Worm (Caenorhabditis elegans) whole organism, young adult: ENCODE data around the gene ubc-8.

ENCODE experiments used
- C06A6.2 ChIP-seq: fragments of 200-800 bp; sonication (Bioruptor generic); conservative IDR thresholded peaks from 2 replicates; pipeline ENCODE4 v1.3.6; 2022; ENCODE audit warnings: missing genetic modification characterization, missing compliant biosample characterization
- C17E4.6 ChIP-seq: fragments of 200-800 bp; sonication (Bioruptor generic); IDR thresholded peaks from 2 replicates; pipeline ENCODE4 v1.3.6; 2022; ENCODE audit warnings: missing genetic modification reagents, missing genetic modification characterization, missing compliant biosample characterization
- F23B12.7 ChIP-seq: sonication (generic microtip); optimal IDR thresholded peaks from 2 replicates; lab custom pipeline; 2017; ENCODE audit warnings: missing genetic modification characterization, mild to moderate bottlenecking, missing compliant biosample characterization, antibody characterized with exemption, moderate library complexity; ENCODE audit not compliant: insufficient read depth
- F33H1.4 ChIP-seq: fragments of 200-800 bp; sonication (Bioruptor generic); IDR thresholded peaks from 2 replicates; pipeline ENCODE4 v1.3.6; 2022; ENCODE audit warnings: missing genetic modification reagents, missing genetic modification characterization, missing compliant biosample characterization
- F57A8.1 ChIP-seq: fragments of 200-800 bp; sonication (Bioruptor generic); optimal IDR thresholded peaks from 2 replicates; lab custom pipeline; 2018; ENCODE audit warnings: mild to moderate bottlenecking, missing genetic modification characterization, moderate library complexity, missing compliant biosample characterization
- F57C9.4 ChIP-seq: sonication (generic microtip); optimal IDR thresholded peaks from 2 replicates; lab custom pipeline; 2017; ENCODE audit warnings: mild to moderate bottlenecking, missing genetic modification characterization, missing compliant biosample characterization
- K11D2.4 ChIP-seq: fragments of 200-800 bp; sonication (Bioruptor generic); IDR thresholded peaks from 2 replicates; pipeline ENCODE4 v1.3.6; 2022; ENCODE audit warnings: missing genetic modification reagents, missing genetic modification characterization, missing compliant biosample characterization
- Y53G8AR.9 ChIP-seq: fragments of 200-800 bp; sonication (Bioruptor generic); conservative IDR thresholded peaks from 2 replicates; pipeline ENCODE4 v1.3.6; 2022; ENCODE audit warnings: missing genetic modification reagents, missing genetic modification characterization, missing compliant biosample characterization
- Y79H2A.3 ChIP-seq: fragments of 200-800 bp; sonication (Bioruptor generic); conservative IDR thresholded peaks from 2 replicates; pipeline ENCODE4 v1.3.6; 2022; ENCODE audit warnings: missing genetic modification reagents, missing genetic modification characterization, missing compliant biosample characterization
- akir-1 ChIP-seq: fragments of 200-800 bp; sonication (Bioruptor generic); optimal IDR thresholded peaks from 2 replicates; lab custom pipeline; 2018; ENCODE audit warnings: mild to moderate bottlenecking, missing genetic modification characterization, moderate library complexity, missing compliant biosample characterization
- ama-1 ChIP-seq, 3 experiments: fragments of 150-350 bp in 1 of 3; sonication (generic microtip) in 2 of 3; optimal IDR thresholded peaks; 2 replicates each; lab custom pipeline; 2014 to 2018; ENCODE audit warnings: missing biosample characterization in 2 of 3, missing genetic modification characterization in 2 of 3, missing genetic modification reagents in 2 of 3
- aptf-3 ChIP-seq: fragments of 200-800 bp; sonication (Bioruptor generic); IDR thresholded peaks from 2 replicates; pipeline ENCODE4 v1.3.6; 2022; ENCODE audit warnings: missing genetic modification characterization, missing compliant biosample characterization
- athp-1 ChIP-seq: sonication (generic microtip); optimal IDR thresholded peaks from 2 replicates; lab custom pipeline; 2017; ENCODE audit warnings: mild to moderate bottlenecking, missing genetic modification characterization, missing compliant biosample characterization
- attf-3 ChIP-seq: fragments of 200-800 bp; sonication (Bioruptor generic); conservative IDR thresholded peaks from 2 replicates; pipeline ENCODE4 v1.3.6; 2022; ENCODE audit warnings: missing genetic modification reagents, missing genetic modification characterization, missing compliant biosample characterization
- attf-5 ChIP-seq: fragments of 200-800 bp; sonication (Bioruptor generic); optimal IDR thresholded peaks from 2 replicates; lab custom pipeline; 2018; ENCODE audit warnings: mild to moderate bottlenecking, missing genetic modification characterization, missing compliant biosample characterization
- attf-6 ChIP-seq: fragments of 200-800 bp; sonication (Bioruptor generic); IDR thresholded peaks from 2 replicates; pipeline ENCODE4 v1.3.6; 2022; ENCODE audit warnings: missing genetic modification reagents, missing genetic modification characterization, missing compliant biosample characterization
- bed-2 ChIP-seq: fragments of 200-800 bp; sonication (Bioruptor generic); IDR thresholded peaks from 2 replicates; pipeline ENCODE4 v1.3.6; 2022; ENCODE audit warnings: missing genetic modification reagents, missing genetic modification characterization, missing compliant biosample characterization
- ccch-3 ChIP-seq: fragments of 200-800 bp; sonication (Bioruptor generic); optimal IDR thresholded peaks from 2 replicates; lab custom pipeline; 2018; ENCODE audit warnings: mild to moderate bottlenecking, missing genetic modification characterization, missing compliant biosample characterization
- cebp-1 ChIP-seq, 2 experiments: fragments of 200-800 bp in 1 of 2; sonication (Bioruptor generic) in 1 of 2; sonication (generic microtip) in 1 of 2; IDR thresholded peaks in 1 of 2; optimal IDR thresholded peaks in 1 of 2; 2 replicates each; pipeline versions ENCODE4 v1.3.6 to Lab custom; 2017 to 2022; ENCODE audit warnings: missing compliant biosample characterization in 2 of 2, missing genetic modification characterization in 2 of 2, mild to moderate bottlenecking in 1 of 2, missing genetic modification reagents in 1 of 2, moderate library complexity in 1 of 2
- ceh-100 ChIP-seq: fragments of 200-800 bp; sonication (Bioruptor generic); IDR thresholded peaks from 2 replicates; pipeline ENCODE4 v1.3.6; 2022; ENCODE audit warnings: missing genetic modification reagents, missing genetic modification characterization, missing compliant biosample characterization
- ceh-27 ChIP-seq: fragments of 200-800 bp; sonication (Bioruptor generic); optimal IDR thresholded peaks from 2 replicates; lab custom pipeline; 2018; ENCODE audit warnings: mild to moderate bottlenecking, missing genetic modification characterization, moderate library complexity, missing compliant biosample characterization
- ceh-40 ChIP-seq: fragments of 200-800 bp; sonication (Bioruptor generic); IDR thresholded peaks from 2 replicates; pipeline ENCODE4 v1.3.6; 2022; ENCODE audit warnings: missing genetic modification characterization, missing compliant biosample characterization
- ceh-91 ChIP-seq: fragments of 200-800 bp; sonication (Bioruptor generic); IDR thresholded peaks from 2 replicates; pipeline ENCODE4 v1.3.6; 2022; ENCODE audit warnings: missing genetic modification reagents, missing genetic modification characterization, missing compliant biosample characterization
- dpff-1 ChIP-seq: sonication (generic microtip); optimal IDR thresholded peaks from 2 replicates; lab custom pipeline; 2017; ENCODE audit warnings: mild to moderate bottlenecking, missing genetic modification characterization, missing compliant biosample characterization
- dpl-1 ChIP-seq: fragments of 150-350 bp; optimal IDR thresholded peaks from 2 replicates; lab custom pipeline; 2014; ENCODE audit warnings: missing biosample characterization, missing genetic modification reagents, missing genetic modification characterization
- fkh-3 ChIP-seq: sonication (generic microtip); optimal IDR thresholded peaks from 2 replicates; lab custom pipeline; 2016; ENCODE audit warnings: mild to moderate bottlenecking, missing genetic modification characterization, missing compliant biosample characterization
- him-1 ChIP-seq: sonication (generic microtip); optimal IDR thresholded peaks from 2 replicates; lab custom pipeline; 2016; ENCODE audit warnings: missing genotype, missing genetic modification reagents, missing genetic modification characterization, missing compliant biosample characterization
- hlh-26 ChIP-seq: fragments of 200-800 bp; sonication (Bioruptor generic); conservative IDR thresholded peaks from 2 replicates; pipeline ENCODE4 v1.3.6; 2022; ENCODE audit warnings: missing genetic modification reagents, missing genetic modification characterization, missing compliant biosample characterization
- hmg-1.2 ChIP-seq: fragments of 200-800 bp; sonication (Bioruptor generic); IDR thresholded peaks from 2 replicates; pipeline ENCODE4 v1.3.6; 2022; ENCODE audit warnings: missing genetic modification reagents, missing genetic modification characterization, missing compliant biosample characterization
- hrde-1 ChIP-seq: sonication (generic microtip); optimal IDR thresholded peaks from 2 replicates; lab custom pipeline; 2016; ENCODE audit warnings: missing genetic modification characterization, mild to moderate bottlenecking, missing compliant biosample characterization, moderate library complexity, missing genotype, missing genetic modification reagents, borderline replicate concordance
- hsf-1 ChIP-seq: fragments of 200-800 bp; sonication (Bioruptor generic); IDR thresholded peaks from 2 replicates; pipeline ENCODE4 v1.3.6; 2022; ENCODE audit warnings: missing genetic modification reagents, missing genetic modification characterization, missing compliant biosample characterization
- let-607 ChIP-seq, 2 experiments: fragments of 200-800 bp in 1 of 2; sonication (Bioruptor generic) in 1 of 2; sonication (generic microtip) in 1 of 2; optimal IDR thresholded peaks; 2 replicates each; lab custom pipeline; 2016 to 2018; ENCODE audit warnings: mild to moderate bottlenecking in 2 of 2, missing compliant biosample characterization in 2 of 2, missing genetic modification characterization in 2 of 2, moderate library complexity in 2 of 2, missing genotype in 1 of 2
- madf-3 ChIP-seq: fragments of 200-800 bp; sonication (Bioruptor generic); IDR thresholded peaks from 2 replicates; pipeline ENCODE4 v1.3.6; 2022; ENCODE audit warnings: missing genetic modification reagents, missing genetic modification characterization, missing compliant biosample characterization
- madf-6 ChIP-seq: fragments of 200-800 bp; sonication (Bioruptor generic); IDR thresholded peaks from 2 replicates; pipeline ENCODE4 v1.3.6; 2022; ENCODE audit warnings: missing genetic modification reagents, missing genetic modification characterization, missing compliant biosample characterization
- mxl-1 ChIP-seq: sonication (generic microtip); optimal IDR thresholded peaks from 2 replicates; lab custom pipeline; 2016; ENCODE audit warnings: missing genetic modification characterization, missing compliant biosample characterization
- nfya-1 ChIP-seq: sonication (generic microtip); optimal IDR thresholded peaks from 2 replicates; lab custom pipeline; 2017; ENCODE audit warnings: antibody characterized with exemption, missing compliant biosample characterization, missing genetic modification characterization, borderline replicate concordance; ENCODE audit not compliant: insufficient read depth
- nfyb-1 ChIP-seq: fragments of 200-800 bp; sonication (Bioruptor generic); IDR thresholded peaks from 2 replicates; pipeline ENCODE4 v1.3.6; 2022; ENCODE audit warnings: missing genetic modification reagents, missing genetic modification characterization, missing compliant biosample characterization
- nhr-120 ChIP-seq: fragments of 200-800 bp; sonication (Bioruptor generic); IDR thresholded peaks from 2 replicates; pipeline ENCODE4 v1.3.6; 2022; ENCODE audit warnings: missing genetic modification characterization, missing compliant biosample characterization
- pha-4 ChIP-seq: fragments of 150-350 bp; sonication (generic microtip); optimal IDR thresholded peaks from 2 replicates; lab custom pipeline; 2014; ENCODE audit warnings: missing biosample characterization, missing genetic modification reagents, missing genetic modification characterization
- repo-1 ChIP-seq: sonication (generic microtip); optimal IDR thresholded peaks from 2 replicates; lab custom pipeline; 2017; ENCODE audit warnings: mild to moderate bottlenecking, missing genetic modification characterization, missing compliant biosample characterization
- sdz-38 ChIP-seq: sonication (generic microtip); optimal IDR thresholded peaks from 2 replicates; lab custom pipeline; 2016; ENCODE audit warnings: missing genotype, missing genetic modification characterization, missing compliant biosample characterization
- snpc-3.4 ChIP-seq: sonication (generic microtip); optimal IDR thresholded peaks from 2 replicates; lab custom pipeline; 2017; ENCODE audit warnings: missing genetic modification characterization, mild to moderate bottlenecking, missing compliant biosample characterization, antibody characterized with exemption, moderate library complexity, missing genotype, missing genetic modification reagents
- somi-1 ChIP-seq: fragments of 200-800 bp; sonication (Bioruptor generic); optimal IDR thresholded peaks from 2 replicates; lab custom pipeline; 2018; ENCODE audit warnings: mild to moderate bottlenecking, missing genetic modification characterization, missing compliant biosample characterization
- sptf-2 ChIP-seq: fragments of 200-800 bp; sonication (Bioruptor generic); optimal IDR thresholded peaks from 2 replicates; lab custom pipeline; 2018; ENCODE audit warnings: mild to moderate bottlenecking, missing genetic modification characterization, missing compliant biosample characterization
- tlf-1 ChIP-seq: fragments of 200-800 bp; sonication (Bioruptor generic); optimal IDR thresholded peaks from 2 replicates; lab custom pipeline; 2018; ENCODE audit warnings: mild to moderate bottlenecking, missing genetic modification characterization, missing compliant biosample characterization

ubc-8 gene

DNA sequence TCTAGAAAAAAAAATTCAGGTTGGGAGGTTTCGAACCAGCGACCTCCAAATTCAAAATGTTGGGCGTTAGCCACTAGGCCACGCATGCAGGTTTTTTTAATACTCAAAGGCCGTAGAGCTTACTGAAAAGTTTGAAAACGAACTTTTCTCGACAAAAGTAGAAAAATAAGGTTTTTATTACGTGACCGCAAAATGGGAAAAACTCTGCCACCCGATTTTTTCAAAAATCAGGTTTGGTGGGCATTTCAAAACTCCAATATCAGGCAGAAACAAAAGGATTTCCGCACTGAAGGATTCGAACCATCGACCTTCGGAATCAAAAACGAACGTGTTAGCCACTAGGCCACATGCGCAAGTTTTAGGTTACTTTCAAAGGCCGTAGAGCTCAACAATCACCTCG is 48.3 kb downstream of the ubc-8 start (continued):
- TF ChIP-seq bed-2 (GFP tag; lab: Robert Waterston, UW) (no peak), repo-1 (tag; lab: Kevin White, UChicago) (peak; percentile 41), madf-6 (GFP tag; lab: Robert Waterston, UW) (peak; percentile 42; the same call in 1 of the 2 replicates), C17E4.6 (GFP tag; lab: Robert Waterston, UW) (no peak), fkh-3 (no peak), nfyb-1 (no peak), tlf-1 (GFP tag; lab: Kevin White, UChicago) (no peak), sptf-2 (GFP tag; lab: Kevin White, UChicago) (no peak), mxl-1 (tag; lab: Kevin White, UChicago) (no peak), nhr-120 (GFP tag; lab: Robert Waterston, UW) (no peak), akir-1 (GFP tag; lab: Kevin White, UChicago) (no peak), hmg-1.2 (GFP tag; lab: Robert Waterston, UW) (peak; percentile 51; the same call in 1 of the 2 replicates), F57A8.1 (GFP tag; lab: Kevin White, UChicago) (no peak), ccch-3 (GFP tag; lab: Kevin White, UChicago) (no peak), Y53G8AR.9 (GFP tag; lab: Robert Waterston, UW) (no peak), Y79H2A.3 (GFP tag; lab: Robert Waterston, UW) (no peak), hlh-26 (GFP tag; lab: Robert Waterston, UW) (no peak), him-1 (tag; lab: Kevin White, UChicago) (peak; percentile 49), K11D2.4 (GFP tag; lab: Robert Waterston, UW) (no peak), nfya-1 (tag; lab: Kevin White, UChicago) (no peak), let-607 (tag; optimal IDR thresholded peaks at IDR 0.05; lab: Kevin White, UChicago) (peak in 1 of 2 experiments; percentile 2), attf-6 (no peak), pha-4 (no peak), sdz-38 (tag; lab: Kevin White, UChicago) (no peak), attf-3 (no peak), F23B12.7 (tag; lab: Kevin White, UChicago) (peak; percentile 23), ceh-91 (GFP tag; lab: Robert Waterston, UW) (no peak), athp-1 (tag; lab: Kevin White, UChicago) (peak; percentile 32)
- TF ChIP-seq, all 124 proteins: peak for 35

DNA sequence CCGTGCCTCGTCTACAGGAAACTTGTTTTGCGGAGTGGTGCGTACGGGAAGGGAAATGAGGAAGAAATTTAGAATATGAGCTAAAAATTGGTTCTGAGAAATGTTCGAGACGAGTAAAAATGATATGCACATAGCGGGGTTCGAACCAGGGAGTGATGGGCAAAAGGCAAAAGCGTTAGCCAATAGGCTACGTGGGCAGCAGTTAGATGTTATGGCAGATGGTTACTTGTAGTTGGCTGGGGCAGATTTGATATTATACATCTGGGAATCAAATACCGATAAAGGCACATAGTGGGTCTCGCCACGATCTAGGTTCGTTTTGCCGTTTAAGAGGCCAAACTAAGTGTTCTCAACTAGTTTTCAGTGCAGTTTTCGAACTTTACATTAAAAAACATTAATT is 49.7 kb downstream of the ubc-8 start:
- TF ChIP-seq athp-1 (tag; lab: Kevin White, UChicago) = peak; percentile 60
- peak; percentile 15 for TF ChIP-seq ceh-27
- TF ChIP-seq dpl-1 (GFP tag; lab: Kevin White, UChicago) = no peak
- no peak for TF ChIP-seq C06A6.2
- TF ChIP-seq ama-1 (optimal IDR thresholded peaks at IDR 0.05; lab: Kevin White, UChicago) = no peak
- peak in 1 of 2 experiments; percentile 49 for TF ChIP-seq ama-1 (GFP tag; optimal IDR thresholded peaks at IDR 0.05; lab: Kevin White, UChicago)
- TF ChIP-seq F33H1.4 (GFP tag; lab: Robert Waterston, UW) = peak; percentile 36; the same call in 1 of the 2 replicates
- TF ChIP-seq mxl-1 (tag; lab: Kevin White, UChicago) = peak; percentile 81
- no peak for TF ChIP-seq dpff-1 (tag; lab: Kevin White, UChicago)
- no peak for TF ChIP-seq cebp-1 (GFP tag; IDR thresholded peaks at IDR 0.05; lab: Robert Waterston, UW)
- TF ChIP-seq cebp-1 (tag; optimal IDR thresholded peaks at IDR 0.05; lab: Kevin White, UChicago) = peak; percentile 51
- TF ChIP-seq madf-3 (GFP tag; lab: Robert Waterston, UW) = no peak
- no peak for TF ChIP-seq F57C9.4
- TF ChIP-seq aptf-3 (GFP tag; lab: Robert Waterston, UW) = 0 out of 2 replicates have a peak, but pooled peaks have one; percentile 37
- 0 out of 2 replicates have a peak, but pooled peaks have one; percentile 13 for TF ChIP-seq C17E4.6 (GFP tag; lab: Robert Waterston, UW)
- no peak for TF ChIP-seq bed-2 (GFP tag; lab: Robert Waterston, UW)
- peak; percentile 13 for TF ChIP-seq snpc-3.4 (tag; lab: Kevin White, UChicago)
- TF ChIP-seq ceh-40 (GFP tag; lab: Robert Waterston, UW) = 0 out of 2 replicates have a peak, but pooled peaks have one; percentile 30
- TF ChIP-seq attf-5 (GFP tag; lab: Kevin White, UChicago) = peak; percentile 17
- TF ChIP-seq madf-6 (GFP tag; lab: Robert Waterston, UW) = peak; percentile 67
- no peak for TF ChIP-seq hrde-1 (tag; lab: Kevin White, UChicago)
- 0 out of 2 replicates have a peak, but pooled peaks have one; percentile 11 for TF ChIP-seq Y79H2A.3 (GFP tag; lab: Robert Waterston, UW)
- TF ChIP-seq hsf-1 = 0 out of 2 replicates have a peak, but pooled peaks have one; percentile 46
- no peak for TF ChIP-seq somi-1
- peak; percentile 53 for TF ChIP-seq hmg-1.2 (GFP tag; lab: Robert Waterston, UW)
- TF ChIP-seq ceh-100 (GFP tag; lab: Robert Waterston, UW) = no peak
